Worm (Caenorhabditis elegans) whole organism, mixed stage, embryonic: ENCODE measurements around the gene F20B10.3.

Experiments used
- blmp-1 ChIP-seq: fragments of 150-350 bp; optimal IDR thresholded peaks from 2 replicates; lab custom pipeline; 2014; ENCODE audit warnings: missing biosample characterization, missing genetic modification characterization
- elt-1 ChIP-seq: sonication (generic microtip); optimal IDR thresholded peaks from 2 replicates; lab custom pipeline; 2017; ENCODE audit warnings: missing genetic modification characterization, mild to moderate bottlenecking, missing compliant biosample characterization, antibody characterized with exemption, moderate library complexity, borderline replicate concordance; ENCODE audit not compliant: insufficient read depth
- mab-5 ChIP-seq: fragments of 150-350 bp; optimal IDR thresholded peaks from 2 replicates; lab custom pipeline; 2014; ENCODE audit warnings: missing biosample characterization, missing genetic modification characterization
- mls-2 ChIP-seq: sonication (generic microtip); optimal IDR thresholded peaks from 2 replicates; lab custom pipeline; 2016; ENCODE audit warnings: mild to moderate bottlenecking, missing genetic modification characterization, moderate library complexity, missing compliant biosample characterization
- nhr-12 ChIP-seq: fragments of 150-350 bp; optimal IDR thresholded peaks from 2 replicates; lab custom pipeline; 2014; ENCODE audit warnings: missing biosample characterization, missing genetic modification characterization
- nhr-237 ChIP-seq: fragments of 150-350 bp; optimal IDR thresholded peaks from 2 replicates; lab custom pipeline; 2014; ENCODE audit warnings: missing biosample characterization, missing genetic modification characterization
- nhr-28 ChIP-seq: fragments of 150-350 bp; optimal IDR thresholded peaks from 2 replicates; lab custom pipeline; 2014; ENCODE audit warnings: missing biosample characterization, missing genetic modification characterization
- snpc-4 ChIP-seq: fragments of 150-350 bp; optimal IDR thresholded peaks from 2 replicates; lab custom pipeline; 2014; ENCODE audit warnings: missing biosample characterization, missing genetic modification characterization

- TF ChIP-seq nhr-237 (no peak), nhr-12 (no peak), elt-1 (tag; lab: Kevin White, UChicago) (no peak), mls-2 (tag; lab: Kevin White, UChicago) (no peak), snpc-4 (tag; lab: Kevin White, UChicago) (no peak), blmp-1 (no peak), nhr-28 (no peak), mab-5 (no peak)
Measured at ce11 chrIV:12126740-12127472, 41.1 kb upstream of the F20B10.3 start.
